Worm (Caenorhabditis elegans) whole organism, L4 larva: ENCODE results near the gene let-767.
A peak's percentile ranks its signal among the peaks of the same experiment; 100 is the strongest.

Experiments used
- aha-1 ChIP-seq: fragments of 150-350 bp; peaks from one replicate; lab custom pipeline; 2014; ENCODE audit warnings: missing biosample characterization, missing genetic modification characterization
- ceh-20 ChIP-seq: fragments of 200-800 bp; sonication (Bioruptor generic); IDR thresholded peaks from 2 replicates; pipeline ENCODE4 v1.3.6; 2022; ENCODE audit warnings: missing genetic modification reagents, missing genetic modification characterization, missing compliant biosample characterization
- dmd-9 ChIP-seq: fragments of 200-800 bp; sonication (Bioruptor generic); IDR thresholded peaks from 2 replicates; pipeline ENCODE4 v1.3.6; 2022; ENCODE audit warnings: missing genetic modification reagents, missing genetic modification characterization, missing compliant biosample characterization
- dpl-1 ChIP-seq: fragments of 150-350 bp; optimal IDR thresholded peaks from 2 replicates; lab custom pipeline; 2014; ENCODE audit warnings: missing biosample characterization, missing genetic modification reagents, missing genetic modification characterization
- hlh-11 ChIP-seq: fragments of 200-800 bp; sonication (Bioruptor generic); optimal IDR thresholded peaks from 2 replicates; lab custom pipeline; 2018; ENCODE audit warnings: mild to moderate bottlenecking, missing genetic modification characterization, missing compliant biosample characterization
- lin-39 ChIP-seq: fragments of 150-350 bp; optimal IDR thresholded peaks from 2 replicates; lab custom pipeline; 2014; ENCODE audit warnings: missing biosample characterization, missing genetic modification reagents, missing genetic modification characterization
- nhr-41 ChIP-seq: fragments of 200-800 bp; sonication (Bioruptor generic); IDR thresholded peaks from 2 replicates; pipeline ENCODE4 v1.3.6; 2022; ENCODE audit warnings: missing genetic modification reagents, missing genetic modification characterization, missing compliant biosample characterization
- nhr-77 ChIP-seq: fragments of 150-350 bp; optimal IDR thresholded peaks from 2 replicates; lab custom pipeline; 2014; ENCODE audit warnings: missing biosample characterization, missing genetic modification characterization
- php-3 ChIP-seq: fragments of 200-800 bp; sonication (Bioruptor generic); IDR thresholded peaks from 2 replicates; pipeline ENCODE4 v1.3.6; 2022; ENCODE audit warnings: missing genetic modification reagents, missing genetic modification characterization, missing compliant biosample characterization
- pqm-1 ChIP-seq: sonication (generic microtip); optimal IDR thresholded peaks from 2 replicates; lab custom pipeline; 2017; ENCODE audit warnings: missing biosample characterization, missing genetic modification characterization
- unc-62 ChIP-seq, 3 experiments: fragments of 150-350 bp in 1 of 3; sonication (generic microtip); optimal IDR thresholded peaks in 2 of 3; peaks in 1 of 3; 1 replicate in 1 of 3; 2 replicates in 2 of 3; lab custom pipeline; 2014 to 2017; ENCODE audit warnings: missing biosample characterization in 3 of 3, missing genetic modification characterization in 3 of 3, missing genetic modification reagents in 3 of 3, missing genotype in 1 of 3
- vab-7 ChIP-seq: fragments of 200-800 bp; sonication (Bioruptor generic); IDR thresholded peaks from 2 replicates; pipeline ENCODE4 v1.3.6; 2022; ENCODE audit warnings: missing genetic modification reagents, missing genetic modification characterization, missing compliant biosample characterization
- zip-11 ChIP-seq: fragments of 200-800 bp; sonication (Bioruptor generic); IDR thresholded peaks from 2 replicates; pipeline ENCODE4 v1.3.6; 2022; ENCODE audit warnings: missing genetic modification characterization, missing compliant biosample characterization

let-767 gene

ce11 chrIII:6295972-6296700 lies 43.6 kb downstream of the let-767 start, which contains the start of gene F47D12.7:
Gene F47D12.7, minus strand, starts transcription at chrIII:6296022.
- TF ChIP-seq unc-62 (GFP tag; optimal IDR thresholded peaks at IDR 0.05 in 1 of 2; lab: Kevin White, UChicago) (peak in 1 of 2 experiments; percentile 97), unc-62 (tag; optimal IDR thresholded peaks at IDR 0.05; lab: Kevin White, UChicago) (no peak), hlh-11 (tag; lab: Kevin White, UChicago) (no peak), ceh-20 (GFP tag; lab: Robert Waterston, UW) (0 out of 2 replicates have a peak, but pooled peaks have one; percentile 15)

- TF ChIP-seq php-3 (GFP tag; lab: Robert Waterston, UW) (peak; percentile 41; the same call in 1 of the 2 replicates), aha-1 (tag; lab: Kevin White, UChicago) (no peak), ceh-20 (GFP tag; lab: Robert Waterston, UW) (peak; percentile 38; the same call in 1 of the 2 replicates), nhr-77 (tag; lab: Kevin White, UChicago) (peak; percentile 5), pqm-1 (peak; percentile 1), zip-11 (no peak)
- TF ChIP-seq, all 104 proteins: peak for 4
These were observed 49.1 kb downstream of the let-767 start for ce11 chrIII:6290469-6291182.

ce11 chrIII:6289366-6289765 lies 50.4 kb downstream of the let-767 start:
- TF ChIP-seq vab-7 = no peak
- no peak for TF ChIP-seq zip-11
- no peak for TF ChIP-seq nhr-41
- TF ChIP-seq dmd-9 = no peak
- TF ChIP-seq lin-39 (tag; lab: Kevin White, UChicago) = no peak
- peak; percentile 30 for TF ChIP-seq dpl-1 (GFP tag; lab: Kevin White, UChicago)
- no peak for TF ChIP-seq nhr-77 (tag; lab: Kevin White, UChicago)
